Worm (Caenorhabditis elegans) whole organism, L2 larva: Measurements from ENCODE around the gene F58H1.6.

Experiments used
- C34F6.9 ChIP-seq: fragments of 150-350 bp; optimal IDR thresholded peaks from 2 replicates; lab custom pipeline; 2014; ENCODE audit warnings: missing biosample characterization, missing genetic modification characterization
- F13H6.1 ChIP-seq: sonication (generic microtip); optimal IDR thresholded peaks from 2 replicates; lab custom pipeline; 2016; ENCODE audit warnings: missing genetic modification characterization, missing compliant biosample characterization
- Y55F3AM.14 ChIP-seq: fragments of 200-800 bp; sonication (Bioruptor generic); optimal IDR thresholded peaks from 2 replicates; lab custom pipeline; 2018; ENCODE audit warnings: mild to moderate bottlenecking, missing genetic modification characterization, missing compliant biosample characterization
- ZK546.5 ChIP-seq: sonication (generic microtip); optimal IDR thresholded peaks from 2 replicates; lab custom pipeline; 2017; ENCODE audit warnings: missing biosample characterization, missing genetic modification characterization
- aly-2 ChIP-seq: fragments of 150-350 bp; optimal IDR thresholded peaks from 2 replicates; lab custom pipeline; 2014; ENCODE audit warnings: missing biosample characterization, missing genetic modification characterization
- ama-1 ChIP-seq: fragments of 150-350 bp; optimal IDR thresholded peaks from 2 replicates; lab custom pipeline; 2018; ENCODE audit warnings: inconsistent platforms
- blmp-1 ChIP-seq: sonication (generic microtip); optimal IDR thresholded peaks from 2 replicates; lab custom pipeline; 2017; ENCODE audit warnings: missing genetic modification characterization, mild to moderate bottlenecking, missing compliant biosample characterization, antibody characterized with exemption, moderate library complexity; ENCODE audit not compliant: insufficient read depth
- ceh-16 ChIP-seq: fragments of 150-350 bp; optimal IDR thresholded peaks from 2 replicates; lab custom pipeline; 2014; ENCODE audit warnings: missing biosample characterization, missing genetic modification characterization
- ceh-82 ChIP-seq: fragments of 150-350 bp; optimal IDR thresholded peaks from 2 replicates; lab custom pipeline; 2014; ENCODE audit warnings: missing biosample characterization, missing genetic modification characterization
- crh-2 ChIP-seq: sonication (generic microtip); optimal IDR thresholded peaks from 2 replicates; lab custom pipeline; 2017; ENCODE audit warnings: missing biosample characterization, missing genetic modification characterization
- dmd-4 ChIP-seq: sonication (generic microtip); optimal IDR thresholded peaks from 2 replicates; lab custom pipeline; 2017; ENCODE audit warnings: missing biosample characterization, missing genetic modification characterization
- egl-27 ChIP-seq: sonication (generic microtip); optimal IDR thresholded peaks from 3 replicates; lab custom pipeline; 2017; ENCODE audit warnings: missing biosample characterization, missing genetic modification reagents, missing genetic modification characterization
- elt-3 ChIP-seq: sonication (generic microtip); optimal IDR thresholded peaks from 2 replicates; lab custom pipeline; 2017; ENCODE audit warnings: missing biosample characterization, missing genetic modification characterization
- fos-1 ChIP-seq: fragments of 150-350 bp; optimal IDR thresholded peaks from 2 replicates; lab custom pipeline; 2014; ENCODE audit warnings: missing biosample characterization, missing genetic modification characterization
- lin-11 ChIP-seq: fragments of 150-350 bp; sonication (generic microtip); optimal IDR thresholded peaks from 2 replicates; lab custom pipeline; 2014; ENCODE audit warnings: missing biosample characterization, missing genetic modification characterization, inconsistent platforms, mixed read lengths
- lsy-2 ChIP-seq, 2 experiments: fragments of 150-350 bp in 1 of 2; sonication (generic microtip) in 1 of 2; optimal IDR thresholded peaks; 2 replicates each; lab custom pipeline; 2014 to 2017; ENCODE audit warnings: missing biosample characterization in 2 of 2, missing genetic modification characterization in 2 of 2
- mab-5 ChIP-seq: fragments of 150-350 bp; optimal IDR thresholded peaks from 2 replicates; lab custom pipeline; 2014; ENCODE audit warnings: missing biosample characterization, missing genetic modification characterization
- mbf-1 ChIP-seq: sonication (generic microtip); optimal IDR thresholded peaks from 2 replicates; lab custom pipeline; 2017; ENCODE audit warnings: missing biosample characterization, missing genetic modification characterization
- mdl-1 ChIP-seq, 2 experiments: fragments of 150-350 bp in 1 of 2; sonication (generic microtip) in 1 of 2; optimal IDR thresholded peaks; 2 replicates each; lab custom pipeline; 2017; ENCODE audit warnings: missing biosample characterization in 2 of 2, missing genetic modification characterization in 2 of 2
- nhr-10 ChIP-seq: sonication (generic microtip); optimal IDR thresholded peaks from 2 replicates; lab custom pipeline; 2017; ENCODE audit warnings: missing biosample characterization, missing genetic modification characterization
- nhr-11 ChIP-seq: fragments of 150-350 bp; optimal IDR thresholded peaks from 2 replicates; lab custom pipeline; 2014; ENCODE audit warnings: missing biosample characterization, missing genetic modification characterization
- nhr-129 ChIP-seq: fragments of 150-350 bp; optimal IDR thresholded peaks from 2 replicates; lab custom pipeline; 2014; ENCODE audit warnings: missing biosample characterization, missing genetic modification characterization
- nhr-21 ChIP-seq: fragments of 150-350 bp; optimal IDR thresholded peaks from 2 replicates; lab custom pipeline; 2014; ENCODE audit warnings: missing biosample characterization, missing genetic modification characterization
- nhr-237 ChIP-seq: fragments of 150-350 bp; optimal IDR thresholded peaks from 2 replicates; lab custom pipeline; 2014; ENCODE audit warnings: missing biosample characterization, missing genetic modification characterization
- nhr-25 ChIP-seq: fragments of 150-350 bp; sonication (generic microtip); optimal IDR thresholded peaks from 3 replicates; lab custom pipeline; 2014; ENCODE audit warnings: missing biosample characterization, missing genetic modification characterization
- nhr-6 ChIP-seq: fragments of 150-350 bp; optimal IDR thresholded peaks from 2 replicates; lab custom pipeline; 2014; ENCODE audit warnings: missing biosample characterization, missing genetic modification characterization
- nhr-77 ChIP-seq: fragments of 150-350 bp; optimal IDR thresholded peaks from 2 replicates; lab custom pipeline; 2014; ENCODE audit warnings: missing biosample characterization, missing genetic modification characterization
- peb-1 ChIP-seq: fragments of 150-350 bp; optimal IDR thresholded peaks from 2 replicates; lab custom pipeline; 2014; ENCODE audit warnings: missing biosample characterization, missing genetic modification characterization
- sem-4 ChIP-seq: fragments of 150-350 bp; optimal IDR thresholded peaks from 2 replicates; lab custom pipeline; 2014; ENCODE audit warnings: missing biosample characterization, missing genetic modification reagents, missing genetic modification characterization
- skn-1 ChIP-seq: sonication (generic microtip); optimal IDR thresholded peaks from 2 replicates; lab custom pipeline; 2017; ENCODE audit warnings: missing biosample characterization, missing genetic modification characterization
- sma-3 ChIP-seq: sonication (generic microtip); optimal IDR thresholded peaks from 2 replicates; lab custom pipeline; 2016; ENCODE audit warnings: missing genetic modification reagents, missing genetic modification characterization, missing compliant biosample characterization
- sma-9 ChIP-seq, 2 experiments: fragments of 150-350 bp in 1 of 2; sonication (generic microtip) in 1 of 2; optimal IDR thresholded peaks; 2 replicates each; lab custom pipeline; 2014 to 2016; ENCODE audit warnings: missing genetic modification characterization in 2 of 2, mild to moderate bottlenecking in 1 of 2, missing biosample characterization in 1 of 2, missing compliant biosample characterization in 1 of 2, missing genetic modification reagents in 1 of 2, moderate library complexity in 1 of 2
- snpc-4 ChIP-seq: fragments of 150-350 bp; optimal IDR thresholded peaks from 2 replicates; lab custom pipeline; 2014; ENCODE audit warnings: missing biosample characterization, missing genetic modification characterization
- unc-39 ChIP-seq: fragments of 150-350 bp; optimal IDR thresholded peaks from 2 replicates; lab custom pipeline; 2014; ENCODE audit warnings: missing biosample characterization, missing genetic modification characterization
- unc-55 ChIP-seq: fragments of 150-350 bp; sonication (generic microtip); optimal IDR thresholded peaks from 3 replicates; lab custom pipeline; 2014; ENCODE audit warnings: missing biosample characterization, missing genetic modification reagents, missing genetic modification characterization
- unc-62 ChIP-seq: fragments of 150-350 bp; optimal IDR thresholded peaks from 2 replicates; lab custom pipeline; 2014; ENCODE audit warnings: missing biosample characterization, missing genetic modification reagents, missing genetic modification characterization
- zag-1 ChIP-seq: fragments of 150-350 bp; optimal IDR thresholded peaks from 2 replicates; lab custom pipeline; 2014; ENCODE audit warnings: missing biosample characterization, missing genetic modification characterization
- ztf-11 ChIP-seq: sonication (generic microtip); optimal IDR thresholded peaks from 2 replicates; lab custom pipeline; 2017; ENCODE audit warnings: missing biosample characterization, missing genetic modification characterization

Gene F58H1.6

ce11 chrV:11919639-11920038, 22.8 kb upstream of the F58H1.6 start:
- TF ChIP-seq nhr-129 (peak; percentile 11), unc-55 (no peak)

- TF ChIP-seq skn-1 (tag; lab: Kevin White, UChicago): no peak
- no peak for TF ChIP-seq nhr-6 (tag; lab: Kevin White, UChicago)
- TF ChIP-seq mab-5 (tag; lab: Kevin White, UChicago): no peak
- no peak for TF ChIP-seq peb-1 (tag; lab: Kevin White, UChicago)
- TF ChIP-seq fos-1 (tag; lab: Kevin White, UChicago): peak; percentile 39
- TF ChIP-seq sma-3 (GFP tag; lab: Kevin White, UChicago): peak; percentile 38
- TF ChIP-seq blmp-1 (tag; lab: Kevin White, UChicago): no peak
- TF ChIP-seq mdl-1 (tag; optimal IDR thresholded peaks at IDR 0.05; lab: Kevin White, UChicago): no peak
- TF ChIP-seq nhr-129: peak; percentile 68
- TF ChIP-seq egl-27 (tag; lab: Kevin White, UChicago): no peak
- peak; percentile 27 for TF ChIP-seq crh-2
- TF ChIP-seq nhr-10 (tag; lab: Kevin White, UChicago): no peak
- no peak for TF ChIP-seq ama-1 (lab: Kevin White, UChicago)
- TF ChIP-seq Y55F3AM.14 (GFP tag; lab: Kevin White, UChicago): peak; percentile 25
- no peak for TF ChIP-seq dmd-4 (tag; lab: Kevin White, UChicago)
- TF ChIP-seq snpc-4 (tag; lab: Kevin White, UChicago): peak; percentile 24
- no peak for TF ChIP-seq unc-39 (tag; lab: Kevin White, UChicago)
- TF ChIP-seq nhr-21 (tag; lab: Kevin White, UChicago): peak; percentile 37
- TF ChIP-seq nhr-237 (tag; lab: Kevin White, UChicago): no peak
- TF ChIP-seq ceh-82 (tag; lab: Kevin White, UChicago): no peak
- peak in 1 of 2 experiments; percentile 41 for TF ChIP-seq lsy-2 (tag; optimal IDR thresholded peaks at IDR 0.05; lab: Kevin White, UChicago)
- peak; percentile 36 for TF ChIP-seq C34F6.9 (tag; lab: Kevin White, UChicago)
- peak; percentile 33 for TF ChIP-seq nhr-25 (tag; lab: Kevin White, UChicago)
- TF ChIP-seq sem-4 (tag; lab: Kevin White, UChicago): peak; percentile 29
- peak; percentile 40 for TF ChIP-seq sma-9 (GFP tag; optimal IDR thresholded peaks at IDR 0.05; lab: Kevin White, UChicago)
- no peak for TF ChIP-seq sma-9 (tag; optimal IDR thresholded peaks at IDR 0.05; lab: Kevin White, UChicago)
- peak; percentile 81 for TF ChIP-seq unc-55
- peak; percentile 49 for TF ChIP-seq F13H6.1
Observed at ce11 chrV:11921229-11921628, 21.2 kb upstream of the F58H1.6 start.

ce11 chrV:11921689-11922517, 20.5 kb upstream of the F58H1.6 start:
- TF ChIP-seq zag-1 (tag; lab: Kevin White, UChicago): no peak
- no peak for TF ChIP-seq ZK546.5 (tag; lab: Kevin White, UChicago)
- no peak for TF ChIP-seq ama-1 (lab: Kevin White, UChicago)
- TF ChIP-seq sma-3 (GFP tag; lab: Kevin White, UChicago): no peak
- peak; percentile 63 for TF ChIP-seq nhr-129
- no peak for TF ChIP-seq nhr-77 (tag; lab: Kevin White, UChicago)
- no peak for TF ChIP-seq mbf-1
- TF ChIP-seq lin-11 (tag; lab: Kevin White, UChicago): no peak
- TF ChIP-seq nhr-6 (tag; lab: Kevin White, UChicago): no peak
- TF ChIP-seq ztf-11 (tag; lab: Kevin White, UChicago): no peak
- no peak for TF ChIP-seq aly-2 (tag; lab: Kevin White, UChicago)
- no peak for TF ChIP-seq Y55F3AM.14 (GFP tag; lab: Kevin White, UChicago)
- no peak for TF ChIP-seq elt-3 (tag; lab: Kevin White, UChicago)
- peak in 1 of 2 experiments; percentile 31 for TF ChIP-seq lsy-2 (tag; optimal IDR thresholded peaks at IDR 0.05; lab: Kevin White, UChicago)
- TF ChIP-seq egl-27 (tag; lab: Kevin White, UChicago): no peak
- TF ChIP-seq nhr-11 (tag; lab: Kevin White, UChicago): no peak
- TF ChIP-seq peb-1 (tag; lab: Kevin White, UChicago): no peak
- no peak for TF ChIP-seq nhr-10 (tag; lab: Kevin White, UChicago)
- no peak for TF ChIP-seq blmp-1 (tag; lab: Kevin White, UChicago)
- no peak for TF ChIP-seq unc-62 (GFP tag; lab: Kevin White, UChicago)
- TF ChIP-seq ceh-16: no peak
- no peak for TF ChIP-seq sem-4 (tag; lab: Kevin White, UChicago)
- TF ChIP-seq crh-2: peak; percentile 54
- TF ChIP-seq unc-55: peak; percentile 27
- TF ChIP-seq unc-39 (tag; lab: Kevin White, UChicago): no peak
- TF ChIP-seq nhr-25 (tag; lab: Kevin White, UChicago): no peak
- TF ChIP-seq fos-1 (tag; lab: Kevin White, UChicago): peak; percentile 9
- TF ChIP-seq F13H6.1: peak; percentile 42
- TF ChIP-seq sma-9 (GFP tag; optimal IDR thresholded peaks at IDR 0.05; lab: Kevin White, UChicago): peak; percentile 49
- no peak for TF ChIP-seq sma-9 (tag; optimal IDR thresholded peaks at IDR 0.05; lab: Kevin White, UChicago)
- peak; percentile 62 for TF ChIP-seq C34F6.9 (tag; lab: Kevin White, UChicago)
- TF ChIP-seq ceh-82 (tag; lab: Kevin White, UChicago): no peak
- TF ChIP-seq, all 48 proteins: peak for 8
